Fruit fly (Drosophila melanogaster): ENCODE measurements around the gene hiw.

Gene hiw

DNA sequence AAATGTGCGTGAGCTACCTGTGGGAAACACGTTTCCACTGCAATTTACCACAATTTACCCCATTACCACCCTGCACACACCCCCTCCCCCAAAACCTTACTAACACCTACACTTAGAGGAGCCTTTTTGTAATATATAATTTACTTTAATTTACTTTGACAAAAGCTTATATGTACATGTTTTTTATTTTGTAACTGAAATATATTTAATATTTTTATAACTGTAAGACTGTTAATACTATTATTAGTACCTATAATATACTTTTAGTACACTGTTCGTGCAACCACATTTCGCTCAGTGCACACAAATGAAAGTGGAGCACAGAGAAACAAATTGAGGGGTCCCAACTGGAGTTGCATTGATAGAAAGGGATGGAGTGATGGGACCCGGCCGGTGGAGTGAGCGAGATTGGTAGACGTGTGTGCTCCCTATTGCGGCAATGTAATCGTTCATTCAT lies 42.2 kb downstream of the hiw start (continued):
- TF ChIP-seq CG12391 (tag; optimal IDR thresholded peaks at IDR 0.05) (peak; percentile 93), CG10267 (tag; optimal IDR thresholded peaks at IDR 0.05) (peak; percentile 89), lmd (GFP tag; IDR thresholded peaks at IDR 0.05) (peak; percentile 75), CG14050 (GFP tag; IDR thresholded peaks at IDR 0.05) (peak; percentile 35; the same call in 1 of the 3 replicates), tx (GFP tag; optimal IDR thresholded peaks at IDR 0.05) (no peak), E2f2 (GFP tag; IDR thresholded peaks at IDR 0.05) (peak; percentile 34; the same call in 1 of the 2 replicates), pfk (GFP tag; optimal IDR thresholded peaks at IDR 0.05) (no peak), sc (optimal IDR thresholded peaks at IDR 0.05) (no peak), sc (GFP tag; optimal IDR thresholded peaks at IDR 0.05) (peak; percentile 87), Atf3 (GFP tag; optimal IDR thresholded peaks at IDR 0.05) (no peak), CrebB (tag; optimal IDR thresholded peaks at IDR 0.05) (peak; percentile 42), NfI (GFP tag; optimal IDR thresholded peaks at IDR 0.05) (peak; percentile 58), CG2129 (GFP tag; IDR thresholded peaks at IDR 0.05; ENCODE audit: partially characterized antibody) (no peak), B-H2 (GFP tag; optimal IDR thresholded peaks at IDR 0.05) (no peak), tgo (GFP tag; IDR thresholded peaks at IDR 0.05) (peak; percentile 82), emc (GFP tag; optimal IDR thresholded peaks at IDR 0.05) (no peak), D19B (GFP tag; optimal IDR thresholded peaks at IDR 0.05) (no peak), fru (optimal IDR thresholded peaks at IDR 0.05) (no peak), CG1792 (GFP tag; optimal IDR thresholded peaks at IDR 0.05) (no peak), Dll (GFP tag; IDR thresholded peaks at IDR 0.05; ENCODE audit: partially characterized antibody) (no peak), CG5953 (GFP tag; IDR thresholded peaks at IDR 0.05) (peak; percentile 53; the same call in 1 of the 2 replicates), Xbp1 (GFP tag; optimal IDR thresholded peaks at IDR 0.05) (peak; percentile 79), CG10431 (GFP tag; optimal IDR thresholded peaks at IDR 0.05) (peak; percentile 52), TFAM (GFP tag; optimal IDR thresholded peaks at IDR 0.05) (peak; percentile 41), ind (GFP tag; optimal IDR thresholded peaks at IDR 0.05) (peak; percentile 69), CG31224 (GFP tag; IDR thresholded peaks at IDR 0.05) (peak; percentile 46; the same call in 1 of the 2 replicates), CG8765 (GFP tag; IDR thresholded peaks at IDR 0.05) (peak; percentile 19; the same call in 1 of the 2 replicates), CG4404 (GFP tag; IDR thresholded peaks at IDR 0.05) (peak; percentile 55), pho (GFP tag; optimal IDR thresholded peaks at IDR 0.05) (no peak), hth (optimal IDR thresholded peaks at IDR 0.05) (no peak), repo (GFP tag; optimal IDR thresholded peaks at IDR 0.05) (no peak), Trl (optimal IDR thresholded peaks at IDR 0.05) (no peak), Trl (GFP tag; optimal IDR thresholded peaks at IDR 0.05) (no peak), org-1 (GFP tag; optimal IDR thresholded peaks at IDR 0.05) (peak; percentile 64), h (optimal IDR thresholded peaks at IDR 0.05) (no peak), run (tag; optimal IDR thresholded peaks at IDR 0.05) (peak; percentile 76), CG6272 (GFP tag; IDR thresholded peaks at IDR 0.05) (peak; percentile 69), HLH4C (GFP tag; IDR thresholded peaks at IDR 0.05; ENCODE audit: partially characterized antibody) (no peak), YL-1 (GFP tag; optimal IDR thresholded peaks at IDR 0.05) (peak; percentile 7), onecut (GFP tag; IDR thresholded peaks at IDR 0.05) (peak; percentile 58), trem (tag; optimal IDR thresholded peaks at IDR 0.05) (peak; percentile 93), Dbx (GFP tag; IDR thresholded peaks at IDR 0.05) (no peak), Doc2 (GFP tag; IDR thresholded peaks at IDR 0.05) (no peak), bcd (GFP tag; optimal IDR thresholded peaks at IDR 0.05) (peak; percentile 80), ap (GFP tag; IDR thresholded peaks at IDR 0.05) (peak; percentile 59), dimm (GFP tag; IDR thresholded peaks at IDR 0.05) (no peak; the same call in 1 of the 2 replicates), nau (GFP tag; optimal IDR thresholded peaks at IDR 0.05) (peak; percentile 34), crp (GFP tag; optimal IDR thresholded peaks at IDR 0.05) (peak in 1 of 2 experiments; percentile 13), prd (optimal IDR thresholded peaks at IDR 0.05) (no peak), prd (GFP tag; IDR thresholded peaks at IDR 0.05) (peak; percentile 80), gcm (GFP tag; optimal IDR thresholded peaks at IDR 0.05) (peak; percentile 92), CG43689 (GFP tag; IDR thresholded peaks at IDR 0.05) (no peak), D (optimal IDR thresholded peaks at IDR 0.05) (no peak), D (GFP tag; optimal IDR thresholded peaks at IDR 0.05) (peak; percentile 93)
